Worm (Caenorhabditis elegans) whole organism, late embryonic: ENCODE results near the gene C32C4.16.

Experiments
- ceh-48 ChIP-seq: sonication (generic microtip); optimal IDR thresholded peaks from 2 replicates; lab custom pipeline; 2016; ENCODE audit warnings: missing genetic modification characterization, inconsistent platforms, missing compliant biosample characterization
- lin-11 ChIP-seq: fragments of 200-800 bp; sonication (Bioruptor generic); optimal IDR thresholded peaks from 2 replicates; lab custom pipeline; 2018; ENCODE audit warnings: mild to moderate bottlenecking, missing genetic modification characterization, missing compliant biosample characterization
- nhr-11 ChIP-seq: fragments of 150-350 bp; optimal IDR thresholded peaks from 2 replicates; lab custom pipeline; 2014; ENCODE audit warnings: missing biosample characterization, missing genetic modification characterization

DNA sequence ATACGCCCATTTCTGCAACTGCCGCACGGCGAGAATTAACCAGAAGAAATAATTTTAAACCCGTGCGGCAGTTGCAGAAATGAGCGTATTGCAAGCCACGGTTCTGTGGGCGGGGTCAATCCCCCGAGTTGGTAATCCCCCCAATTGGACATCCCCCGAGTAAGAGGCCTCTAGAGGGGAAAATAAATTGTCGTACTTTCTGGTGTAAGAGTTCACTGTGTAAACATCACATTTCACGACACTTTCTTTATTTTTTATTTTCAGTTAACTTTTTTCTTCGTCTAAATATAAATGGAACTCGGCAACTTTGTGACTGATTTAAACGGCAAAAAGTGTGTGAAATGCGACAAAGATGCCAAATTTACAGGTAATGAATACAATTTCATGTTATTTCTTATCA, 10.6 kb downstream of the C32C4.16 start, which contains the start of gene tut-2:
- TF ChIP-seq nhr-11 (tag; lab: Kevin White, UChicago) (no peak), ceh-48 (tag; lab: Kevin White, UChicago) (no peak), lin-11 (no peak)
